Worm (Caenorhabditis elegans) whole organism, mixed stage, embryonic: ENCODE data around the gene C05D9.3.

Experiments
- M03D4.4 ChIP-seq: sonication (generic microtip); optimal IDR thresholded peaks from 2 replicates; lab custom pipeline; 2017; ENCODE audit warnings: mild to moderate bottlenecking, missing genetic modification characterization, missing compliant biosample characterization
- lin-13 ChIP-seq: fragments of 150-350 bp; optimal IDR thresholded peaks from 2 replicates; lab custom pipeline; 2014; ENCODE audit warnings: missing biosample characterization, missing genetic modification characterization
- lsy-2 ChIP-seq: fragments of 150-350 bp; optimal IDR thresholded peaks from 2 replicates; lab custom pipeline; 2014; ENCODE audit warnings: missing biosample characterization, missing genetic modification characterization
- mep-1 ChIP-seq: fragments of 150-350 bp; optimal IDR thresholded peaks from 2 replicates; lab custom pipeline; 2017; ENCODE audit warnings: missing biosample characterization, missing genetic modification reagents, missing genetic modification characterization, inconsistent platforms
- nhr-12 ChIP-seq: fragments of 150-350 bp; optimal IDR thresholded peaks from 2 replicates; lab custom pipeline; 2014; ENCODE audit warnings: missing biosample characterization, missing genetic modification characterization
- nhr-237 ChIP-seq: fragments of 150-350 bp; optimal IDR thresholded peaks from 2 replicates; lab custom pipeline; 2014; ENCODE audit warnings: missing biosample characterization, missing genetic modification characterization
- nhr-28 ChIP-seq: fragments of 150-350 bp; optimal IDR thresholded peaks from 2 replicates; lab custom pipeline; 2014; ENCODE audit warnings: missing biosample characterization, missing genetic modification characterization
- pha-4 ChIP-seq: fragments of 150-350 bp; optimal IDR thresholded peaks from 2 replicates; lab custom pipeline; 2018; ENCODE audit warnings: missing biosample characterization, missing genetic modification reagents, missing genetic modification characterization
- snpc-4 ChIP-seq: fragments of 150-350 bp; optimal IDR thresholded peaks from 2 replicates; lab custom pipeline; 2014; ENCODE audit warnings: missing biosample characterization, missing genetic modification characterization
- sptf-1 ChIP-seq: sonication (generic microtip); optimal IDR thresholded peaks from 2 replicates; lab custom pipeline; 2017; ENCODE audit warnings: mild to moderate bottlenecking, missing genetic modification characterization, moderate library complexity, missing compliant biosample characterization
- unc-39 ChIP-seq: fragments of 150-350 bp; optimal IDR thresholded peaks from 2 replicates; lab custom pipeline; 2014; ENCODE audit warnings: missing biosample characterization, missing genetic modification characterization
- unc-62 ChIP-seq: fragments of 150-350 bp; optimal IDR thresholded peaks from 2 replicates; lab custom pipeline; 2014; ENCODE audit warnings: missing biosample characterization, missing genetic modification reagents, missing genetic modification characterization
- ztf-11 ChIP-seq: fragments of 150-350 bp; optimal IDR thresholded peaks from 2 replicates; lab custom pipeline; 2014; ENCODE audit warnings: missing biosample characterization, missing genetic modification characterization

ce11 chrX:1126207-1126606 lies 14.5 kb downstream of the C05D9.3 start:
- TF ChIP-seq nhr-237 (tag; lab: Kevin White, UChicago) = no peak
- TF ChIP-seq nhr-12 (tag; lab: Kevin White, UChicago) = no peak
- TF ChIP-seq lsy-2 (tag; lab: Kevin White, UChicago) = no peak
- TF ChIP-seq mep-1 = no peak
- TF ChIP-seq M03D4.4 (tag; lab: Kevin White, UChicago) = no peak
- TF ChIP-seq lin-13 (tag; lab: Kevin White, UChicago) = no peak
- TF ChIP-seq ztf-11 (tag; lab: Kevin White, UChicago) = no peak
- TF ChIP-seq unc-39 (tag; lab: Kevin White, UChicago) = no peak
- no peak for TF ChIP-seq sptf-1
- TF ChIP-seq unc-62 (GFP tag; lab: Kevin White, UChicago) = no peak
- TF ChIP-seq pha-4 (tag; lab: Kevin White, UChicago) = no peak
- TF ChIP-seq snpc-4 (tag; lab: Kevin White, UChicago) = no peak
- TF ChIP-seq nhr-28 (tag; lab: Kevin White, UChicago) = no peak
